Fruit fly (Drosophila melanogaster) whole organism, embryonic: Measurements from ENCODE around the gene syd.
A peak's percentile ranks its signal among the peaks of the same experiment; 100 is the strongest.

Source experiments
- Asciz ChIP-seq: fragments of 200-800 bp; sonication (Bioruptor generic); optimal IDR thresholded peaks from 2 replicates; lab custom pipeline; 2017; ENCODE audit warnings: missing biosample characterization, mild to moderate bottlenecking, missing genetic modification characterization, missing genetic modification reagents
- BEAF-32 ChIP-seq: fragments of 200-800 bp; sonication (Bioruptor generic); optimal IDR thresholded peaks from 3 replicates; lab custom pipeline; 2017; ENCODE audit warnings: missing biosample characterization, missing genetic modification characterization, mild to moderate bottlenecking, moderate library complexity, missing genetic modification reagents
- CG11695 ChIP-seq: fragments of 200-800 bp; sonication (Bioruptor generic); IDR thresholded peaks from 3 replicates; pipeline ENCODE4 v1.3.6; 2022; ENCODE audit warnings: missing biosample characterization, missing genetic modification characterization
- CG12769 ChIP-seq: fragments of 200-800 bp; sonication (Bioruptor generic); optimal IDR thresholded peaks from 2 replicates; lab custom pipeline; 2019; ENCODE audit warnings: missing biosample characterization, mild to moderate bottlenecking, missing genetic modification characterization, moderate library complexity
- CG13287 ChIP-seq: fragments of 200-800 bp; sonication (Bioruptor generic); IDR thresholded peaks from 2 replicates; pipeline ENCODE4 v1.3.6; 2022; ENCODE audit warnings: missing biosample characterization, missing genetic modification characterization; ENCODE audit not compliant: partially characterized antibody
- CG15514 ChIP-seq: fragments of 200-800 bp; sonication (Bioruptor generic); optimal IDR thresholded peaks from 3 replicates; lab custom pipeline; 2017; ENCODE audit warnings: missing biosample characterization, missing genetic modification characterization, mild to moderate bottlenecking, moderate library complexity, missing genetic modification reagents
- CG16815 ChIP-seq: fragments of 200-800 bp; sonication (Bioruptor generic); optimal IDR thresholded peaks from 3 replicates; lab custom pipeline; 2017; ENCODE audit warnings: missing biosample characterization, mild to moderate bottlenecking, missing genetic modification characterization
- CG2120 ChIP-seq: fragments of 200-800 bp; sonication (Bioruptor generic); optimal IDR thresholded peaks from 3 replicates; lab custom pipeline; 2016; ENCODE audit warnings: missing biosample characterization, missing genetic modification characterization
- CG2199 ChIP-seq: fragments of 200-800 bp; sonication (Bioruptor generic); IDR thresholded peaks from 3 replicates; pipeline ENCODE4 v1.3.6; 2022; ENCODE audit warnings: missing biosample characterization, missing genetic modification characterization
- CG2889 ChIP-seq: fragments of 200-800 bp; sonication (Bioruptor generic); IDR thresholded peaks from 3 replicates; pipeline ENCODE4 v1.3.6; 2022; ENCODE audit warnings: missing biosample characterization, missing genetic modification characterization
- CG31441 ChIP-seq: fragments of 200-800 bp; sonication (Bioruptor generic); IDR thresholded peaks from 2 replicates; pipeline ENCODE4 v1.3.6; 2022; ENCODE audit warnings: missing biosample characterization, missing genetic modification characterization
- CG3281 ChIP-seq: fragments of 200-800 bp; sonication (Bioruptor generic); optimal IDR thresholded peaks from 3 replicates; lab custom pipeline; 2017; ENCODE audit warnings: missing biosample characterization, mild to moderate bottlenecking, missing genetic modification characterization
- CG33557 ChIP-seq: fragments of 200-800 bp; sonication (Bioruptor generic); optimal IDR thresholded peaks from 2 replicates; lab custom pipeline; 2019; ENCODE audit warnings: missing biosample characterization, mild to moderate bottlenecking, missing genetic modification characterization, moderate library complexity
- CG4617 ChIP-seq: fragments of 200-800 bp; sonication (Bioruptor generic); optimal IDR thresholded peaks from 3 replicates; lab custom pipeline; 2016; ENCODE audit warnings: missing biosample characterization, missing genetic modification characterization, borderline replicate concordance
- CG6689 ChIP-seq: fragments of 200-800 bp; sonication (Bioruptor generic); IDR thresholded peaks from 2 replicates; pipeline ENCODE4 v1.3.6; 2022; ENCODE audit warnings: missing biosample characterization, missing genetic modification characterization
- CG7745 ChIP-seq: fragments of 200-800 bp; sonication (Bioruptor generic); optimal IDR thresholded peaks from 2 replicates; lab custom pipeline; 2018; ENCODE audit warnings: missing biosample characterization, mild to moderate bottlenecking, missing genetic modification characterization, moderate library complexity
- CG8281 ChIP-seq: fragments of 200-800 bp; sonication (Bioruptor generic); optimal IDR thresholded peaks from 2 replicates; lab custom pipeline; 2018; ENCODE audit warnings: missing biosample characterization, mild to moderate bottlenecking, missing genetic modification characterization, moderate library complexity
- CG8290 ChIP-seq, 3 experiments: fragments of 200-800 bp; sonication (Bioruptor generic); optimal IDR thresholded peaks; 2 replicates each; lab custom pipeline; 2016 to 2019; ENCODE audit warnings: missing biosample characterization in 3 of 3, missing genetic modification characterization in 3 of 3, mild to moderate bottlenecking in 2 of 3, moderate library complexity in 1 of 3
- CG8359 ChIP-seq: fragments of 200-800 bp; sonication (Bioruptor generic); optimal IDR thresholded peaks from 2 replicates; lab custom pipeline; 2017; ENCODE audit warnings: missing biosample characterization, mild to moderate bottlenecking, missing genetic modification characterization, borderline replicate concordance
- CG8944 ChIP-seq: fragments of 200-800 bp; sonication (Bioruptor generic); optimal IDR thresholded peaks from 3 replicates; lab custom pipeline; 2016; ENCODE audit warnings: missing biosample characterization, missing genetic modification characterization
- CoRest ChIP-seq: fragments of 200-800 bp; sonication (Bioruptor generic); optimal IDR thresholded peaks from 3 replicates; lab custom pipeline; 2018; ENCODE audit warnings: missing biosample characterization, mild to moderate bottlenecking, missing genetic modification characterization, moderate library complexity
- Dll ChIP-seq: fragments of 200-800 bp; sonication (Bioruptor generic); IDR thresholded peaks from 4 replicates; pipeline ENCODE4 v1.3.6; 2022; ENCODE audit warnings: missing biosample characterization, missing genetic modification characterization; ENCODE audit not compliant: partially characterized antibody
- Ets97D ChIP-seq: fragments of 200-800 bp; sonication (Bioruptor generic); optimal IDR thresholded peaks from 3 replicates; lab custom pipeline; 2016; ENCODE audit warnings: missing biosample characterization, missing genetic modification characterization
- Gug ChIP-seq: fragments of 200-800 bp; sonication (Bioruptor generic); IDR thresholded peaks from 4 replicates; pipeline ENCODE4 v1.3.6; 2022; ENCODE audit warnings: missing biosample characterization, missing genetic modification characterization
- H2.0 ChIP-seq: fragments of 200-800 bp; sonication (Bioruptor generic); IDR thresholded peaks from 2 replicates; pipeline ENCODE4 v1.3.6; 2022; ENCODE audit warnings: missing biosample characterization, missing genetic modification characterization
- HmgD ChIP-seq: fragments of 200-800 bp; sonication (Bioruptor generic); optimal IDR thresholded peaks from 3 replicates; lab custom pipeline; 2016; ENCODE audit warnings: missing biosample characterization, missing genetic modification characterization
- HmgZ ChIP-seq: fragments of 200-800 bp; sonication (Bioruptor generic); optimal IDR thresholded peaks from 2 replicates; lab custom pipeline; 2018; ENCODE audit warnings: missing biosample characterization, mild to moderate bottlenecking, missing genetic modification characterization
- Hmr ChIP-seq: fragments of 200-800 bp; sonication (Bioruptor generic); optimal IDR thresholded peaks from 3 replicates; lab custom pipeline; 2017; ENCODE audit warnings: mild to moderate bottlenecking, missing biosample characterization, missing genetic modification reagents, missing genetic modification characterization
- Hr51 ChIP-seq, 2 experiments: fragments of 200-800 bp; sonication (Bioruptor generic); optimal IDR thresholded peaks; 2 replicates in 1 of 2; 3 replicates in 1 of 2; lab custom pipeline; 2016 to 2018; ENCODE audit warnings: missing biosample characterization in 2 of 2, missing genetic modification characterization in 2 of 2, mild to moderate bottlenecking in 1 of 2, moderate library complexity in 1 of 2
- MESR4 ChIP-seq: fragments of 200-800 bp; sonication (Bioruptor generic); optimal IDR thresholded peaks from 2 replicates; lab custom pipeline; 2018; ENCODE audit warnings: missing biosample characterization, mild to moderate bottlenecking, missing genetic modification characterization, moderate library complexity
- Opbp ChIP-seq: fragments of 200-800 bp; sonication (Bioruptor generic); IDR thresholded peaks from 3 replicates; pipeline ENCODE4 v1.3.6; 2022; ENCODE audit warnings: missing biosample characterization, missing genetic modification characterization; ENCODE audit not compliant: partially characterized antibody
- Optix ChIP-seq: fragments of 200-800 bp; sonication (Bioruptor generic); IDR thresholded peaks from 3 replicates; pipeline ENCODE4 v1.3.6; 2022; ENCODE audit warnings: missing biosample characterization, missing genetic modification characterization
- Taf1 ChIP-seq: fragments of 200-800 bp; sonication (Bioruptor generic); IDR thresholded peaks from 2 replicates; pipeline ENCODE4 v1.3.6; 2022; ENCODE audit warnings: missing biosample characterization, missing genetic modification characterization
- chinmo ChIP-seq: fragments of 200-800 bp; sonication (Bioruptor generic); IDR thresholded peaks from 4 replicates; pipeline ENCODE4 v1.3.6; 2022; ENCODE audit warnings: missing biosample characterization, missing genetic modification characterization; ENCODE audit not compliant: partially characterized antibody
- dm ChIP-seq: fragments of 200-800 bp; sonication (Bioruptor generic); optimal IDR thresholded peaks from 3 replicates; lab custom pipeline; 2016; ENCODE audit warnings: missing biosample characterization, missing genetic modification characterization
- eyg ChIP-seq: fragments of 200-800 bp; sonication (Bioruptor generic); optimal IDR thresholded peaks from 3 replicates; lab custom pipeline; 2016; ENCODE audit warnings: missing biosample characterization, missing genetic modification characterization
- gfzf ChIP-seq: fragments of 200-800 bp; sonication (Bioruptor generic); optimal IDR thresholded peaks from 2 replicates; lab custom pipeline; 2016; ENCODE audit warnings: missing biosample characterization, mild to moderate bottlenecking, missing genetic modification characterization, moderate library complexity
- gro ChIP-seq: fragments of 200-800 bp; sonication (Bioruptor generic); optimal IDR thresholded peaks from 2 replicates; lab custom pipeline; 2016; ENCODE audit warnings: missing biosample characterization, missing genetic modification characterization
- jigr1 ChIP-seq: fragments of 200-800 bp; sonication (Bioruptor generic); IDR thresholded peaks from 3 replicates; pipeline ENCODE4 v1.3.6; 2022; ENCODE audit warnings: missing biosample characterization, missing genetic modification characterization
- knrl ChIP-seq: fragments of 200-800 bp; sonication (Bioruptor generic); IDR thresholded peaks from 3 replicates; pipeline ENCODE4 v1.3.6; 2022; ENCODE audit warnings: missing biosample characterization, missing genetic modification characterization; ENCODE audit not compliant: partially characterized antibody
- pan ChIP-seq, 4 experiments: fragments of >200 bp in 3 of 4; fragments of 200-800 bp in 1 of 4; sonication (Bioruptor generic) in 1 of 4; optimal IDR thresholded peaks in 3 of 4; IDR thresholded peaks in 1 of 4; 2 replicates each; pipeline versions ENCODE4 v1.3.6 to Lab custom; 2017 to 2022; ENCODE audit warnings: missing biosample characterization in 2 of 4, missing genetic modification characterization in 2 of 4, mixed read lengths in 1 of 4
- phol ChIP-seq: fragments of 200-800 bp; sonication (Bioruptor generic); optimal IDR thresholded peaks from 3 replicates; lab custom pipeline; 2018; ENCODE audit warnings: missing biosample characterization, mild to moderate bottlenecking, missing genetic modification characterization, moderate library complexity
- run ChIP-seq: fragments of 200-800 bp; sonication (Bioruptor generic); optimal IDR thresholded peaks from 3 replicates; lab custom pipeline; 2018; ENCODE audit warnings: missing biosample characterization, mild to moderate bottlenecking, missing genetic modification characterization
- slou ChIP-seq: fragments of 200-800 bp; sonication (Bioruptor generic); optimal IDR thresholded peaks from 3 replicates; lab custom pipeline; 2016; ENCODE audit warnings: missing biosample characterization, missing genetic modification characterization
- tio ChIP-seq: fragments of 200-800 bp; sonication (Bioruptor generic); optimal IDR thresholded peaks from 2 replicates; lab custom pipeline; 2017; ENCODE audit warnings: missing biosample characterization, missing genetic modification characterization, inconsistent platforms
- unc-4 ChIP-seq: fragments of 200-800 bp; sonication (Bioruptor generic); IDR thresholded peaks from 2 replicates; pipeline ENCODE4 v1.3.6; 2022; ENCODE audit warnings: missing biosample characterization, missing genetic modification characterization; ENCODE audit not compliant: partially characterized antibody
- wdn ChIP-seq: fragments of 200-800 bp; sonication (Bioruptor generic); IDR thresholded peaks from 2 replicates; pipeline ENCODE4 v1.3.6; 2022; ENCODE audit warnings: missing biosample characterization, missing genetic modification characterization

Gene syd

dm6 chr3L:7914969-7915596, 20.8 kb downstream of the syd start, which contains the start of gene Tmem43:
Gene Tmem43, minus strand, starts transcription at chr3L:7915120.
- TF ChIP-seq Dll (GFP tag; lab: Robert Waterston, UW) = peak; percentile 14; the same call in 1 of the 4 replicates
- no peak for TF ChIP-seq pan (optimal IDR thresholded peaks at IDR 0.05; lab: Kevin White, UChicago)
- no peak for TF ChIP-seq pan (GFP tag; optimal IDR thresholded peaks at IDR 0.05 in 1 of 2, IDR thresholded peaks at IDR 0.05 in 1 of 2)
- no peak for TF ChIP-seq CG6689 (GFP tag; lab: Robert Waterston, UW)
- no peak for TF ChIP-seq dm (GFP tag; lab: Kevin White, UChicago)
- peak; percentile 63 for TF ChIP-seq CG15514 (GFP tag; lab: Kevin White, UChicago)
- TF ChIP-seq slou = no peak
- no peak for TF ChIP-seq CG8944 (GFP tag; lab: Kevin White, UChicago)
- no peak for TF ChIP-seq Asciz
- no peak for TF ChIP-seq run
- no peak for TF ChIP-seq CG4617 (GFP tag; lab: Kevin White, UChicago)
- TF ChIP-seq CG8359 = no peak
- no peak for TF ChIP-seq CG16815 (GFP tag; lab: Kevin White, UChicago)
- no peak for TF ChIP-seq Hr51 (GFP tag; optimal IDR thresholded peaks at IDR 0.05; lab: Kevin White, UChicago)
- TF ChIP-seq Ets97D (GFP tag; lab: Kevin White, UChicago) = peak; percentile 41
- peak; percentile 21 for TF ChIP-seq BEAF-32 (GFP tag; lab: Kevin White, UChicago)
- TF ChIP-seq CG33557 (GFP tag; lab: Kevin White, UChicago) = no peak
- TF ChIP-seq CG2889 (GFP tag; lab: Robert Waterston, UW) = no peak
- peak; percentile 63 for TF ChIP-seq CG8290 (GFP tag; optimal IDR thresholded peaks at IDR 0.05; lab: Kevin White, UChicago)
- TF ChIP-seq CG8290 (tag; optimal IDR thresholded peaks at IDR 0.05; lab: Kevin White, UChicago) = peak in 1 of 2 experiments; percentile 24
- no peak for TF ChIP-seq H2.0 (GFP tag; lab: Robert Waterston, UW)
- no peak for TF ChIP-seq CG7745 (tag; lab: Kevin White, UChicago)
- no peak for TF ChIP-seq CG3281 (GFP tag; lab: Kevin White, UChicago)
- no peak for TF ChIP-seq chinmo (GFP tag; lab: Robert Waterston, UW)
- no peak for TF ChIP-seq CG2199 (GFP tag; lab: Robert Waterston, UW)
- TF ChIP-seq MESR4 = peak; percentile 65
- TF ChIP-seq CG31441 (GFP tag; lab: Robert Waterston, UW) = no peak
- TF ChIP-seq CG12769 (tag; lab: Kevin White, UChicago) = peak; percentile 33
- TF ChIP-seq HmgD (GFP tag; lab: Kevin White, UChicago) = no peak
- no peak for TF ChIP-seq CG2120 (GFP tag; lab: Kevin White, UChicago)
- TF ChIP-seq CG8281 (tag; lab: Kevin White, UChicago) = peak; percentile 95
- TF ChIP-seq unc-4 (GFP tag; lab: Robert Waterston, UW) = peak; percentile 40; the same call in 1 of the 2 replicates
- no peak for TF ChIP-seq HmgZ (tag; lab: Kevin White, UChicago)
- no peak for TF ChIP-seq eyg (GFP tag; lab: Kevin White, UChicago)
- TF ChIP-seq Taf1 (GFP tag; lab: Robert Waterston, UW) = no peak
- no peak for TF ChIP-seq CG11695
- 0 out of 3 replicates have a peak, but pooled peaks have one; percentile 30 for TF ChIP-seq Opbp (GFP tag; lab: Robert Waterston, UW)
- no peak for TF ChIP-seq gro (GFP tag; lab: Kevin White, UChicago)
- no peak for TF ChIP-seq Gug (GFP tag; lab: Robert Waterston, UW)
- no peak for TF ChIP-seq tio (GFP tag; lab: Kevin White, UChicago)
- peak; percentile 79 for TF ChIP-seq gfzf
- no peak for TF ChIP-seq jigr1 (GFP tag; lab: Robert Waterston, UW)
- peak; percentile 9 for TF ChIP-seq phol
- no peak for TF ChIP-seq Optix (GFP tag; lab: Robert Waterston, UW)
- no peak for TF ChIP-seq wdn (GFP tag; lab: Robert Waterston, UW)
- TF ChIP-seq Hmr (GFP tag; lab: Kevin White, UChicago) = no peak
- TF ChIP-seq CG13287 (GFP tag; lab: Robert Waterston, UW) = peak; percentile 33; the same call in 1 of the 2 replicates
- peak; percentile 26 for TF ChIP-seq CoRest (tag; lab: Kevin White, UChicago)
- 0 out of 3 replicates have a peak, but pooled peaks have one; percentile 16 for TF ChIP-seq knrl
